Fruit fly (Drosophila melanogaster) whole organism, wandering third instar larva: Measurements from ENCODE around the gene CG42758.

Experiments used
- Abd-B ChIP-seq: fragments of >200 bp; optimal IDR thresholded peaks from 2 replicates; lab custom pipeline; 2017; ENCODE audit warnings: missing biosample characterization, missing genetic modification characterization
- Dfd ChIP-seq: fragments of >200 bp; optimal IDR thresholded peaks from 2 replicates; lab custom pipeline; 2017; ENCODE audit warnings: missing biosample characterization, missing genetic modification characterization
- Rel ChIP-seq, 2 experiments: fragments of 200-800 bp; sonication (Bioruptor generic) in 1 of 2; optimal IDR thresholded peaks; 2 replicates in 1 of 2; 3 replicates in 1 of 2; lab custom pipeline; 2016 to 2019; ENCODE audit warnings: mild to moderate bottlenecking in 2 of 2, missing biosample characterization in 2 of 2, missing genetic modification characterization in 2 of 2, moderate library complexity in 1 of 2
- dl ChIP-seq, 2 experiments: fragments of 175-275, 200-275 bp in 1 of 2; fragments of 200-275 bp in 1 of 2; sonication (Bioruptor generic); optimal IDR thresholded peaks; lab custom pipeline; 2018; ENCODE audit warnings: mild to moderate bottlenecking in 2 of 2, missing biosample characterization in 2 of 2, missing genetic modification characterization in 2 of 2, moderate library complexity in 2 of 2; ENCODE audit not compliant: partially characterized antibody in 2 of 2, insufficient read depth in 1 of 2
- fru ChIP-seq: fragments of 200-800 bp; sonication (Bioruptor generic); optimal IDR thresholded peaks from 3 replicates; lab custom pipeline; 2016; ENCODE audit warnings: missing biosample characterization, mild to moderate bottlenecking, missing genetic modification characterization
- h ChIP-seq: fragments of 200-800 bp; sonication (Bioruptor generic); optimal IDR thresholded peaks from 3 replicates; lab custom pipeline; 2016; ENCODE audit warnings: missing biosample characterization, mild to moderate bottlenecking, missing genetic modification characterization
- psq ChIP-seq: fragments of 200-800 bp; sonication (Bioruptor generic); optimal IDR thresholded peaks from 3 replicates; lab custom pipeline; 2017; ENCODE audit warnings: missing biosample characterization, mild to moderate bottlenecking, missing genetic modification characterization, moderate library complexity

- TF ChIP-seq Rel (GFP tag; optimal IDR thresholded peaks at IDR 0.05; lab: Kevin White, UChicago) (no peak), Rel (tag; optimal IDR thresholded peaks at IDR 0.05; lab: Kevin White, UChicago) (no peak), h (peak; percentile 26), fru (GFP tag; lab: Kevin White, UChicago) (no peak), dl (GFP tag; optimal IDR thresholded peaks at IDR 0.05; lab: Kevin White, UChicago; ENCODE audit: insufficient read depth in 1 of 2, partially characterized antibody in 2 of 2) (no peak), Abd-B (GFP tag; lab: Kevin White, UChicago) (no peak), psq (GFP tag; lab: Kevin White, UChicago) (no peak), Dfd (GFP tag; lab: Kevin White, UChicago) (no peak)
Measured at dm6 chr3L:14534619-14535018, 32.6 kb upstream of the CG42758 start.
